Fruit fly (Drosophila melanogaster) whole organism, embryonic: ENCODE measurements around the gene CG13306.
A peak's percentile ranks its signal among the peaks of the same experiment; 100 is the strongest.

Experiments
- B-H1 ChIP-seq: fragments of 200-800 bp; sonication (Bioruptor generic); IDR thresholded peaks from 3 replicates; pipeline ENCODE4 v1.3.6; 2022; ENCODE audit warnings: missing biosample characterization, missing genetic modification characterization
- CG10147 ChIP-seq: fragments of 200-800 bp; sonication (Bioruptor generic); optimal IDR thresholded peaks from 2 replicates; lab custom pipeline; 2019; ENCODE audit warnings: missing biosample characterization, mild to moderate bottlenecking, missing genetic modification characterization, moderate library complexity
- CG10543 ChIP-seq: fragments of 200-800 bp; sonication (Bioruptor generic); optimal IDR thresholded peaks from 3 replicates; lab custom pipeline; 2017; ENCODE audit warnings: missing biosample characterization, mild to moderate bottlenecking, missing genetic modification characterization, moderate library complexity
- CG11093 ChIP-seq: fragments of 200-800 bp; sonication (Bioruptor generic); IDR thresholded peaks from 3 replicates; pipeline ENCODE4 v1.3.6; 2022; ENCODE audit warnings: missing biosample characterization, missing genetic modification characterization
- CG11247 ChIP-seq: fragments of 200-800 bp; sonication (Bioruptor generic); IDR thresholded peaks from 2 replicates; pipeline ENCODE4 v1.3.6; 2022; ENCODE audit warnings: missing biosample characterization, missing genetic modification characterization
- CG11398 ChIP-seq: fragments of 200-800 bp; sonication (Bioruptor generic); optimal IDR thresholded peaks from 2 replicates; lab custom pipeline; 2016; ENCODE audit warnings: missing biosample characterization, missing genetic modification characterization
- CG11560 ChIP-seq: fragments of 200-800 bp; sonication (Bioruptor generic); IDR thresholded peaks from 3 replicates; pipeline ENCODE4 v1.3.6; 2022; ENCODE audit warnings: missing biosample characterization, missing genetic modification characterization
- CG13894 ChIP-seq: fragments of 200-800 bp; sonication (Bioruptor generic); optimal IDR thresholded peaks from 3 replicates; lab custom pipeline; 2018; ENCODE audit warnings: missing biosample characterization, mild to moderate bottlenecking, missing genetic modification characterization, moderate library complexity
- CG14050 ChIP-seq: fragments of 200-800 bp; sonication (Bioruptor generic); IDR thresholded peaks from 3 replicates; pipeline ENCODE4 v1.3.6; 2022; ENCODE audit warnings: missing biosample characterization, missing genetic modification characterization
- CG14860 ChIP-seq: fragments of 200-800 bp; sonication (Bioruptor generic); IDR thresholded peaks from 3 replicates; pipeline ENCODE4 v1.3.6; 2022; ENCODE audit warnings: missing biosample characterization, missing genetic modification characterization; ENCODE audit not compliant: partially characterized antibody
- CG15514 ChIP-seq: fragments of 200-800 bp; sonication (Bioruptor generic); optimal IDR thresholded peaks from 3 replicates; lab custom pipeline; 2017; ENCODE audit warnings: missing biosample characterization, missing genetic modification characterization, mild to moderate bottlenecking, moderate library complexity, missing genetic modification reagents
- CG1602 ChIP-seq: fragments of 200-800 bp; sonication (Bioruptor generic); optimal IDR thresholded peaks from 3 replicates; lab custom pipeline; 2016; ENCODE audit warnings: missing biosample characterization, missing genetic modification characterization
- CG17186 ChIP-seq: fragments of 200-800 bp; sonication (Bioruptor generic); optimal IDR thresholded peaks from 3 replicates; lab custom pipeline; 2017; ENCODE audit warnings: missing biosample characterization, missing genetic modification reagents, missing genetic modification characterization
- CG17912 ChIP-seq: fragments of 200-800 bp; sonication (Bioruptor generic); optimal IDR thresholded peaks from 2 replicates; lab custom pipeline; 2018; ENCODE audit warnings: missing biosample characterization, mild to moderate bottlenecking, missing genetic modification characterization
- CG2875 ChIP-seq: fragments of 200-800 bp; sonication (Bioruptor generic); optimal IDR thresholded peaks from 2 replicates; lab custom pipeline; 2017; ENCODE audit warnings: missing biosample characterization, mild to moderate bottlenecking, missing genetic modification characterization, missing genetic modification reagents
- CG2889 ChIP-seq: fragments of 200-800 bp; sonication (Bioruptor generic); IDR thresholded peaks from 3 replicates; pipeline ENCODE4 v1.3.6; 2022; ENCODE audit warnings: missing biosample characterization, missing genetic modification characterization
- CG30403 ChIP-seq: fragments of 200-800 bp; sonication (Bioruptor generic); optimal IDR thresholded peaks from 3 replicates; lab custom pipeline; 2016; ENCODE audit warnings: missing biosample characterization, missing genetic modification characterization
- CG33213 ChIP-seq: fragments of 200-800 bp; sonication (Bioruptor generic); optimal IDR thresholded peaks from 3 replicates; lab custom pipeline; 2016; ENCODE audit warnings: missing biosample characterization, missing genetic modification characterization
- CG4328 ChIP-seq: fragments of 200-800 bp; sonication (Bioruptor generic); optimal IDR thresholded peaks from 3 replicates; lab custom pipeline; 2017; ENCODE audit warnings: missing biosample characterization, missing genetic modification reagents, missing genetic modification characterization
- CG43689 ChIP-seq: fragments of 200-800 bp; sonication (Bioruptor generic); IDR thresholded peaks from 2 replicates; pipeline ENCODE4 v1.3.6; 2022; ENCODE audit warnings: missing biosample characterization, missing genetic modification characterization
- CG4707 ChIP-seq: fragments of 200-800 bp; sonication (Bioruptor generic); optimal IDR thresholded peaks from 2 replicates; lab custom pipeline; 2018; ENCODE audit warnings: missing biosample characterization, mild to moderate bottlenecking, missing genetic modification characterization, moderate library complexity
- CG6272 ChIP-seq: fragments of 200-800 bp; sonication (Bioruptor generic); IDR thresholded peaks from 2 replicates; pipeline ENCODE4 v1.3.6; 2022; ENCODE audit warnings: missing biosample characterization, missing genetic modification characterization
- CG6854 ChIP-seq: fragments of 200-800 bp; sonication (Bioruptor generic); optimal IDR thresholded peaks from 3 replicates; lab custom pipeline; 2017; ENCODE audit warnings: missing biosample characterization, mild to moderate bottlenecking, missing genetic modification characterization
- CG7372 ChIP-seq: fragments of 200-800 bp; sonication (Bioruptor generic); IDR thresholded peaks from 2 replicates; pipeline ENCODE4 v1.3.6; 2022; ENCODE audit warnings: missing biosample characterization, missing genetic modification characterization
- CG7928 ChIP-seq: fragments of 200-800 bp; sonication (Bioruptor generic); optimal IDR thresholded peaks from 2 replicates; lab custom pipeline; 2017; ENCODE audit warnings: missing biosample characterization, mild to moderate bottlenecking, missing genetic modification characterization
- CG8281 ChIP-seq: fragments of 200-800 bp; sonication (Bioruptor generic); optimal IDR thresholded peaks from 2 replicates; lab custom pipeline; 2018; ENCODE audit warnings: missing biosample characterization, mild to moderate bottlenecking, missing genetic modification characterization, moderate library complexity
- Dad ChIP-seq: fragments of 200-800 bp; sonication (Bioruptor generic); optimal IDR thresholded peaks from 3 replicates; lab custom pipeline; 2016; ENCODE audit warnings: missing biosample characterization, missing genetic modification characterization
- Dp ChIP-seq: fragments of 200-800 bp; sonication (Bioruptor generic); optimal IDR thresholded peaks from 2 replicates; lab custom pipeline; 2018; ENCODE audit warnings: missing biosample characterization, mild to moderate bottlenecking, missing genetic modification characterization, moderate library complexity
- HLH4C ChIP-seq: fragments of 200-800 bp; sonication (Bioruptor generic); IDR thresholded peaks from 3 replicates; pipeline ENCODE4 v1.3.6; 2022; ENCODE audit warnings: missing biosample characterization, missing genetic modification characterization; ENCODE audit not compliant: partially characterized antibody
- Hsf ChIP-seq: fragments of 200-800 bp; sonication (Bioruptor generic); optimal IDR thresholded peaks from 3 replicates; lab custom pipeline; 2016; ENCODE audit warnings: missing biosample characterization, missing genetic modification characterization
- Meics ChIP-seq: fragments of 200-800 bp; sonication (Bioruptor generic); optimal IDR thresholded peaks from 2 replicates; lab custom pipeline; 2017; ENCODE audit warnings: missing biosample characterization, mild to moderate bottlenecking, missing genetic modification characterization
- Mes4 ChIP-seq: fragments of 200-800 bp; sonication (Bioruptor generic); optimal IDR thresholded peaks from 2 replicates; lab custom pipeline; 2016; ENCODE audit warnings: missing biosample characterization, missing genetic modification characterization
- Neu2 ChIP-seq: fragments of 200-800 bp; sonication (Bioruptor generic); optimal IDR thresholded peaks from 3 replicates; lab custom pipeline; 2016; ENCODE audit warnings: missing biosample characterization, missing genetic modification characterization, borderline replicate concordance
- Oaz ChIP-seq: fragments of 200-800 bp; sonication (Bioruptor generic); IDR thresholded peaks from 2 replicates; pipeline ENCODE4 v1.3.6; 2022; ENCODE audit warnings: missing biosample characterization, missing genetic modification characterization
- Ptx1 ChIP-seq: fragments of 200-800 bp; sonication (Bioruptor generic); IDR thresholded peaks from 2 replicates; pipeline ENCODE4 v1.3.6; 2022; ENCODE audit warnings: missing biosample characterization, missing genetic modification characterization
- Sry-β ChIP-seq: fragments of 200-800 bp; sonication (Bioruptor generic); optimal IDR thresholded peaks from 2 replicates; lab custom pipeline; 2018; ENCODE audit warnings: missing biosample characterization, mild to moderate bottlenecking, missing genetic modification characterization, moderate library complexity
- ac ChIP-seq: fragments of 200-800 bp; sonication (Bioruptor generic); optimal IDR thresholded peaks from 3 replicates; lab custom pipeline; 2017; ENCODE audit warnings: missing biosample characterization, mild to moderate bottlenecking, missing genetic modification characterization
- bcd ChIP-seq: fragments of 200-800 bp; sonication (Bioruptor generic); optimal IDR thresholded peaks from 2 replicates; lab custom pipeline; 2017; ENCODE audit warnings: missing biosample characterization, mild to moderate bottlenecking, missing genetic modification characterization
- fru ChIP-seq: fragments of >200 bp; optimal IDR thresholded peaks from 2 replicates; lab custom pipeline; 2017
- jigr1 ChIP-seq: fragments of 200-800 bp; sonication (Bioruptor generic); IDR thresholded peaks from 3 replicates; pipeline ENCODE4 v1.3.6; 2022; ENCODE audit warnings: missing biosample characterization, missing genetic modification characterization
- klu ChIP-seq: fragments of 200-800 bp; sonication (Bioruptor generic); IDR thresholded peaks from 2 replicates; pipeline ENCODE4 v1.3.6; 2022; ENCODE audit warnings: missing biosample characterization, missing genetic modification characterization
- kni ChIP-seq: fragments of 200-800 bp; sonication (Bioruptor generic); optimal IDR thresholded peaks from 3 replicates; lab custom pipeline; 2017; ENCODE audit warnings: mild to moderate bottlenecking, missing biosample characterization, missing genetic modification reagents, missing genetic modification characterization
- nau ChIP-seq: fragments of 200-800 bp; sonication (Bioruptor generic); optimal IDR thresholded peaks from 3 replicates; lab custom pipeline; 2017; ENCODE audit warnings: missing biosample characterization, mild to moderate bottlenecking, missing genetic modification characterization, missing genetic modification reagents
- nmo ChIP-seq: fragments of 200-800 bp; sonication (Bioruptor generic); optimal IDR thresholded peaks from 2 replicates; lab custom pipeline; 2018; ENCODE audit warnings: missing biosample characterization, mild to moderate bottlenecking, missing genetic modification characterization, moderate library complexity
- onecut ChIP-seq: fragments of 200-800 bp; sonication (Bioruptor generic); IDR thresholded peaks from 2 replicates; pipeline ENCODE4 v1.3.6; 2022; ENCODE audit warnings: missing biosample characterization, missing genetic modification characterization
- pum ChIP-seq: fragments of 200-800 bp; sonication (Bioruptor generic); optimal IDR thresholded peaks from 2 replicates; lab custom pipeline; 2016; ENCODE audit warnings: missing biosample characterization, missing genetic modification characterization
- ro ChIP-seq: fragments of 200-800 bp; sonication (Bioruptor generic); IDR thresholded peaks from 2 replicates; pipeline ENCODE4 v1.3.6; 2022; ENCODE audit warnings: missing biosample characterization, missing genetic modification characterization
- tna ChIP-seq: fragments of 200-800 bp; sonication (Bioruptor generic); IDR thresholded peaks from 2 replicates; pipeline ENCODE4 v1.3.6; 2022; ENCODE audit warnings: missing biosample characterization, missing genetic modification characterization; ENCODE audit not compliant: partially characterized antibody
- vfl ChIP-seq: fragments of 200-800 bp; sonication (Bioruptor generic); optimal IDR thresholded peaks from 2 replicates; lab custom pipeline; 2016; ENCODE audit warnings: missing biosample characterization, missing genetic modification characterization
- wor ChIP-seq: fragments of 200-800 bp; sonication (Bioruptor generic); IDR thresholded peaks from 2 replicates; pipeline ENCODE4 v1.3.6; 2022; ENCODE audit warnings: missing biosample characterization, missing genetic modification characterization

Gene CG13306

DNA sequence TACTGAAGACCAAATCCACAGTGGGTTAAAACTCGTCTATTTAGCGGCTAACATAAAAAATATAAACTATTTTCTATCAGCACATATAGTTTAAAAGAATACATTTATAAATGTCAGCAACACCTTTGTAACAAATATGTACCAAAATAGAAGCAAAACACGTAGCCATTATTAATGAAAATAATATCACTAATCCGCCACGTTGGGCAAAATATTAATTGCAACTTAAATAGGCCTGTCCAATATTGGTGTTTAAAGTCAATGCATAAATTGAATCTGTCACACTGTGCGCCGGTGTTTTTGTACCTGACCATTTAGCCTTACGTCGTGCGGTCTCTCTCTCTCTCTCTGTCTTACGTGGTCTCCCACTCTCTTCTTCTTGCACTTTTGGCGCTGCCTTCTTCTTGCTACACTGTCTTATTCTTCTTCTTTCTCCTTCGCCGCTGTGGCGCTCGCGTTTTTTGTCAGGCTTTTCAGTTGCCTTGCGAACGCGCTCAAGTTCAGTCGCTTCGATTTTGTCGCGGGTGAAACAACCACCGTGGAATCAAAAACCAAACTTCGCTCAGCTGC is 16.5 kb upstream of the CG13306 start (continued):
- TF ChIP-seq nmo (GFP tag; lab: Kevin White, UChicago) (peak; percentile 100), ro (peak; percentile 95), CG14860 (GFP tag; lab: Robert Waterston, UW) (peak; percentile 73; the same call in 2 of the 3 replicates), CG33213 (GFP tag; lab: Kevin White, UChicago) (peak; percentile 86), CG7372 (peak; percentile 99), CG11247 (GFP tag; lab: Robert Waterston, UW) (peak; percentile 97), CG17186 (GFP tag; lab: Kevin White, UChicago) (peak; percentile 92), Mes4 (GFP tag; lab: Kevin White, UChicago) (peak; percentile 97), CG4707 (GFP tag; lab: Kevin White, UChicago) (peak; percentile 94), pum (peak; percentile 92), nau (GFP tag; lab: Kevin White, UChicago) (peak; percentile 96), ac (peak; percentile 79), fru (lab: Kevin White, UChicago) (no peak), klu (GFP tag; lab: Robert Waterston, UW) (peak; percentile 97), CG11093 (GFP tag; lab: Robert Waterston, UW) (peak; percentile 96), Sry-β (GFP tag; lab: Kevin White, UChicago) (peak; percentile 71), CG11560 (tag; lab: Robert Waterston, UW) (peak; percentile 92), Meics (GFP tag; lab: Kevin White, UChicago) (peak; percentile 97), CG4328 (GFP tag; lab: Kevin White, UChicago) (peak; percentile 96), Dad (peak; percentile 94), CG8281 (tag; lab: Kevin White, UChicago) (peak; percentile 64), jigr1 (GFP tag; lab: Robert Waterston, UW) (peak; percentile 98), CG11398 (GFP tag; lab: Kevin White, UChicago) (peak; percentile 95), vfl (GFP tag; lab: Kevin White, UChicago) (peak; percentile 97), CG10543 (GFP tag; lab: Kevin White, UChicago) (peak; percentile 98), CG30403 (GFP tag; lab: Kevin White, UChicago) (peak; percentile 99), CG15514 (GFP tag; lab: Kevin White, UChicago) (peak; percentile 87), CG13894 (peak; percentile 85), CG10147 (peak; percentile 97), HLH4C (GFP tag; lab: Robert Waterston, UW) (no peak; the same call in 2 of the 3 replicates), CG2875 (GFP tag; lab: Kevin White, UChicago) (peak; percentile 97), CG1602 (peak; percentile 98), bcd (GFP tag; lab: Kevin White, UChicago) (peak; percentile 98), Ptx1 (GFP tag; lab: Robert Waterston, UW) (peak; percentile 98), onecut (peak; percentile 91), CG6854 (GFP tag; lab: Kevin White, UChicago) (peak; percentile 89), B-H1 (GFP tag; lab: Robert Waterston, UW) (peak; percentile 97), Neu2 (peak; percentile 69), Dp (peak; percentile 30), Hsf (GFP tag; lab: Kevin White, UChicago) (peak; percentile 99), kni (GFP tag; lab: Kevin White, UChicago) (peak; percentile 94), CG17912 (GFP tag; lab: Kevin White, UChicago) (peak; percentile 92), CG43689 (peak; percentile 95), CG14050 (GFP tag; lab: Robert Waterston, UW) (peak; percentile 94), CG6272 (GFP tag; lab: Robert Waterston, UW) (peak; percentile 96), tna (GFP tag; lab: Robert Waterston, UW) (no peak; the same call in 1 of the 2 replicates), CG2889 (GFP tag; lab: Robert Waterston, UW) (peak; percentile 95), CG7928 (GFP tag; lab: Kevin White, UChicago) (peak; percentile 77), wor (GFP tag; lab: Robert Waterston, UW) (peak; percentile 99), Oaz (peak; percentile 97)
